Fruit fly (Drosophila melanogaster) whole organism, embryonic: ENCODE results near the gene CG31778.
A peak's percentile ranks its signal among the peaks of the same experiment; 100 is the strongest.

Experiments used
- Aef1 ChIP-seq: fragments of 200-800 bp; sonication (Bioruptor generic); IDR thresholded peaks from 3 replicates; pipeline ENCODE4 v1.3.6; 2022; ENCODE audit warnings: missing biosample characterization, missing genetic modification characterization
- Antp ChIP-seq: fragments of 200-800 bp; sonication (Bioruptor generic); optimal IDR thresholded peaks from 3 replicates; lab custom pipeline; 2016; ENCODE audit warnings: missing biosample characterization, missing genetic modification characterization
- Bdp1 ChIP-seq: fragments of 200-800 bp; sonication (Bioruptor generic); optimal IDR thresholded peaks from 3 replicates; lab custom pipeline; 2016; ENCODE audit warnings: missing biosample characterization, missing genetic modification characterization
- CG1024 ChIP-seq: fragments of 200-800 bp; sonication (Bioruptor generic); IDR thresholded peaks from 2 replicates; pipeline ENCODE4 v1.3.6; 2022; ENCODE audit warnings: missing biosample characterization, missing genetic modification characterization
- CG10366 ChIP-seq: fragments of 200-800 bp; sonication (Bioruptor generic); IDR thresholded peaks from 2 replicates; pipeline ENCODE4 v1.3.6; 2022; ENCODE audit warnings: missing biosample characterization, missing genetic modification characterization
- CG10979 ChIP-seq: fragments of 200-800 bp; sonication (Bioruptor generic); optimal IDR thresholded peaks from 2 replicates; lab custom pipeline; 2018; ENCODE audit warnings: missing biosample characterization, mild to moderate bottlenecking, missing genetic modification characterization, moderate library complexity
- CG11247 ChIP-seq: fragments of 200-800 bp; sonication (Bioruptor generic); IDR thresholded peaks from 2 replicates; pipeline ENCODE4 v1.3.6; 2022; ENCODE audit warnings: missing biosample characterization, missing genetic modification characterization
- CG11398 ChIP-seq: fragments of 200-800 bp; sonication (Bioruptor generic); optimal IDR thresholded peaks from 2 replicates; lab custom pipeline; 2016; ENCODE audit warnings: missing biosample characterization, missing genetic modification characterization
- CG11456 ChIP-seq: fragments of 200-800 bp; sonication (Bioruptor generic); IDR thresholded peaks from 3 replicates; pipeline ENCODE4 v1.3.6; 2022; ENCODE audit warnings: missing biosample characterization, missing genetic modification characterization
- CG12155 ChIP-seq: fragments of 200-800 bp; sonication (Bioruptor generic); optimal IDR thresholded peaks from 3 replicates; lab custom pipeline; 2016; ENCODE audit warnings: missing biosample characterization, missing genetic modification characterization
- CG13123 ChIP-seq: fragments of 200-800 bp; sonication (Bioruptor generic); optimal IDR thresholded peaks from 2 replicates; lab custom pipeline; 2016; ENCODE audit warnings: missing biosample characterization, missing genetic modification characterization
- CG13296 ChIP-seq: fragments of 200-800 bp; sonication (Bioruptor generic); optimal IDR thresholded peaks from 3 replicates; lab custom pipeline; 2018; ENCODE audit warnings: missing biosample characterization, mild to moderate bottlenecking, missing genetic modification characterization
- CG15514 ChIP-seq: fragments of 200-800 bp; sonication (Bioruptor generic); optimal IDR thresholded peaks from 3 replicates; lab custom pipeline; 2017; ENCODE audit warnings: missing biosample characterization, missing genetic modification characterization, mild to moderate bottlenecking, moderate library complexity, missing genetic modification reagents
- CG16813 ChIP-seq: fragments of 200-800 bp; sonication (Bioruptor generic); IDR thresholded peaks from 3 replicates; pipeline ENCODE4 v1.3.6; 2022; ENCODE audit warnings: missing biosample characterization, missing genetic modification characterization; ENCODE audit not compliant: partially characterized antibody
- CG18619 ChIP-seq: fragments of 200-800 bp; sonication (Bioruptor generic); optimal IDR thresholded peaks from 3 replicates; lab custom pipeline; 2017; ENCODE audit warnings: missing biosample characterization, mild to moderate bottlenecking, missing genetic modification characterization
- CG31441 ChIP-seq: fragments of 200-800 bp; sonication (Bioruptor generic); IDR thresholded peaks from 2 replicates; pipeline ENCODE4 v1.3.6; 2022; ENCODE audit warnings: missing biosample characterization, missing genetic modification characterization
- CG43689 ChIP-seq: fragments of 200-800 bp; sonication (Bioruptor generic); IDR thresholded peaks from 2 replicates; pipeline ENCODE4 v1.3.6; 2022; ENCODE audit warnings: missing biosample characterization, missing genetic modification characterization
- CG4404 ChIP-seq: fragments of 200-800 bp; sonication (Bioruptor generic); IDR thresholded peaks from 2 replicates; pipeline ENCODE4 v1.3.6; 2022; ENCODE audit warnings: missing biosample characterization, missing genetic modification characterization
- CG4730 ChIP-seq: fragments of 200-800 bp; sonication (Bioruptor generic); IDR thresholded peaks from 2 replicates; pipeline ENCODE4 v1.3.6; 2022; ENCODE audit warnings: missing biosample characterization, missing genetic modification characterization
- CG6254 ChIP-seq: fragments of 200-800 bp; sonication (Bioruptor generic); optimal IDR thresholded peaks from 3 replicates; lab custom pipeline; 2017; ENCODE audit warnings: mild to moderate bottlenecking, missing biosample characterization, missing genetic modification reagents, missing genetic modification characterization
- CG7372 ChIP-seq: fragments of 200-800 bp; sonication (Bioruptor generic); IDR thresholded peaks from 2 replicates; pipeline ENCODE4 v1.3.6; 2022; ENCODE audit warnings: missing biosample characterization, missing genetic modification characterization
- CG7556 ChIP-seq: fragments of 200-800 bp; sonication (Bioruptor generic); optimal IDR thresholded peaks from 2 replicates; lab custom pipeline; 2017; ENCODE audit warnings: missing biosample characterization, mild to moderate bottlenecking, missing genetic modification characterization
- CG8924 ChIP-seq: fragments of 200-800 bp; optimal IDR thresholded peaks from 3 replicates; lab custom pipeline; 2019; ENCODE audit warnings: missing biosample characterization, mild to moderate bottlenecking, missing genetic modification characterization, moderate library complexity
- CG9215 ChIP-seq: fragments of 200-800 bp; sonication (Bioruptor generic); IDR thresholded peaks from 2 replicates; pipeline ENCODE4 v1.3.6; 2022; ENCODE audit warnings: missing biosample characterization, missing genetic modification characterization
- CG9932 ChIP-seq: fragments of 200-800 bp; sonication (Bioruptor generic); IDR thresholded peaks from 2 replicates; pipeline ENCODE4 v1.3.6; 2022; ENCODE audit warnings: missing biosample characterization, missing genetic modification characterization
- Dbx ChIP-seq: fragments of 200-800 bp; sonication (Bioruptor generic); IDR thresholded peaks from 3 replicates; pipeline ENCODE4 v1.3.6; 2022; ENCODE audit warnings: missing biosample characterization, missing genetic modification characterization
- ERR ChIP-seq: fragments of 200-800 bp; sonication (Bioruptor generic); optimal IDR thresholded peaks from 2 replicates; lab custom pipeline; 2016; ENCODE audit warnings: missing biosample characterization, missing genetic modification characterization
- Fer2 ChIP-seq: fragments of 200-800 bp; sonication (Bioruptor generic); optimal IDR thresholded peaks from 2 replicates; lab custom pipeline; 2018; ENCODE audit warnings: missing biosample characterization, mild to moderate bottlenecking, missing genetic modification characterization, moderate library complexity
- Hr78 ChIP-seq, 2 experiments: fragments of 200-800 bp in 1 of 2; fragments of >200 bp in 1 of 2; sonication (Bioruptor generic) in 1 of 2; optimal IDR thresholded peaks; 2 replicates each; lab custom pipeline; 2017 to 2019; ENCODE audit warnings: missing biosample characterization in 2 of 2, missing genetic modification characterization in 2 of 2, mild to moderate bottlenecking in 1 of 2, moderate library complexity in 1 of 2
- Lim3 ChIP-seq: fragments of 200-800 bp; sonication (Bioruptor generic); IDR thresholded peaks from 2 replicates; pipeline ENCODE4 v1.3.6; 2022; ENCODE audit warnings: missing biosample characterization, missing genetic modification characterization
- Lpt ChIP-seq: fragments of >200 bp; optimal IDR thresholded peaks from 2 replicates; lab custom pipeline; 2018; ENCODE audit warnings: missing biosample characterization, missing genetic modification characterization
- Opbp ChIP-seq: fragments of 200-800 bp; sonication (Bioruptor generic); IDR thresholded peaks from 3 replicates; pipeline ENCODE4 v1.3.6; 2022; ENCODE audit warnings: missing biosample characterization, missing genetic modification characterization; ENCODE audit not compliant: partially characterized antibody
- TFAM ChIP-seq: fragments of 200-800 bp; sonication (Bioruptor generic); optimal IDR thresholded peaks from 2 replicates; lab custom pipeline; 2017; ENCODE audit warnings: missing biosample characterization, missing genetic modification characterization, inconsistent platforms
- Xbp1 ChIP-seq: fragments of 200-800 bp; sonication (Bioruptor generic); optimal IDR thresholded peaks from 3 replicates; lab custom pipeline; 2016; ENCODE audit warnings: missing biosample characterization, mild to moderate bottlenecking, missing genetic modification characterization
- ap ChIP-seq: fragments of 200-800 bp; sonication (Bioruptor generic); IDR thresholded peaks from 2 replicates; pipeline ENCODE4 v1.3.6; 2022; ENCODE audit warnings: missing biosample characterization, missing genetic modification characterization
- ase ChIP-seq: fragments of 200-800 bp; sonication (Bioruptor generic); IDR thresholded peaks from 3 replicates; pipeline ENCODE4 v1.3.6; 2022; ENCODE audit warnings: missing biosample characterization, missing genetic modification characterization
- ci ChIP-seq: fragments of 200-800 bp; sonication (Bioruptor generic); IDR thresholded peaks from 3 replicates; pipeline ENCODE4 v1.3.6; 2022; ENCODE audit warnings: missing biosample characterization, missing genetic modification characterization
- crp ChIP-seq, 2 experiments: fragments of 200-800 bp; sonication (Bioruptor generic); optimal IDR thresholded peaks; 2 replicates in 1 of 2; 3 replicates in 1 of 2; lab custom pipeline; 2017; ENCODE audit warnings: missing biosample characterization in 2 of 2, missing genetic modification characterization in 2 of 2, mild to moderate bottlenecking in 1 of 2, moderate library complexity in 1 of 2
- cwo ChIP-seq: fragments of 200-800 bp; sonication (Bioruptor generic); optimal IDR thresholded peaks from 3 replicates; lab custom pipeline; 2017; ENCODE audit warnings: missing biosample characterization, missing genetic modification characterization, mild to moderate bottlenecking, moderate library complexity, missing genetic modification reagents
- fd96Cb ChIP-seq: fragments of 200-800 bp; sonication (Bioruptor generic); optimal IDR thresholded peaks from 2 replicates; lab custom pipeline; 2018; ENCODE audit warnings: missing biosample characterization, mild to moderate bottlenecking, missing genetic modification characterization, moderate library complexity
- gce ChIP-seq: fragments of 200-800 bp; sonication (Bioruptor generic); IDR thresholded peaks from 3 replicates; pipeline ENCODE4 v1.3.6; 2022; ENCODE audit warnings: missing biosample characterization, missing genetic modification characterization
- hkb ChIP-seq, 2 experiments: fragments of 200-800 bp in 1 of 2; fragments of >200 bp in 1 of 2; sonication (Bioruptor generic) in 1 of 2; IDR thresholded peaks in 1 of 2; optimal IDR thresholded peaks in 1 of 2; 2 replicates each; pipeline versions ENCODE4 v1.3.6 to Lab custom; 2017 to 2022; ENCODE audit warnings: missing biosample characterization in 1 of 2, missing genetic modification characterization in 1 of 2
- nerfin-2 ChIP-seq: fragments of 200-800 bp; sonication (Bioruptor generic); IDR thresholded peaks from 2 replicates; pipeline ENCODE4 v1.3.6; 2022; ENCODE audit warnings: missing biosample characterization, missing genetic modification characterization; ENCODE audit not compliant: partially characterized antibody
- nmo ChIP-seq: fragments of 200-800 bp; sonication (Bioruptor generic); optimal IDR thresholded peaks from 2 replicates; lab custom pipeline; 2018; ENCODE audit warnings: missing biosample characterization, mild to moderate bottlenecking, missing genetic modification characterization, moderate library complexity
- pan ChIP-seq, 4 experiments: fragments of >200 bp in 3 of 4; fragments of 200-800 bp in 1 of 4; sonication (Bioruptor generic) in 1 of 4; optimal IDR thresholded peaks in 3 of 4; IDR thresholded peaks in 1 of 4; 2 replicates each; pipeline versions ENCODE4 v1.3.6 to Lab custom; 2017 to 2022; ENCODE audit warnings: missing biosample characterization in 2 of 4, missing genetic modification characterization in 2 of 4, mixed read lengths in 1 of 4
- pfk ChIP-seq: fragments of 200-800 bp; sonication (Bioruptor generic); optimal IDR thresholded peaks from 2 replicates; lab custom pipeline; 2018; ENCODE audit warnings: missing biosample characterization, mild to moderate bottlenecking, missing genetic modification characterization, moderate library complexity
- schlank ChIP-seq: fragments of 200-800 bp; sonication (Bioruptor generic); optimal IDR thresholded peaks from 2 replicates; lab custom pipeline; 2018; ENCODE audit warnings: missing biosample characterization, mild to moderate bottlenecking, missing genetic modification characterization
- seq ChIP-seq: fragments of 200-800 bp; sonication (Bioruptor generic); IDR thresholded peaks from 2 replicates; pipeline ENCODE4 v1.3.6; 2022; ENCODE audit warnings: missing biosample characterization, missing genetic modification characterization
- slbo ChIP-seq: fragments of 200-800 bp; sonication (Bioruptor generic); IDR thresholded peaks from 2 replicates; pipeline ENCODE4 v1.3.6; 2022; ENCODE audit warnings: missing biosample characterization, missing genetic modification characterization
- zfh2 ChIP-seq: fragments of 200-800 bp; sonication (Bioruptor generic); optimal IDR thresholded peaks from 2 replicates; lab custom pipeline; 2016; ENCODE audit warnings: missing biosample characterization, missing genetic modification characterization

Gene CG31778

DNA sequence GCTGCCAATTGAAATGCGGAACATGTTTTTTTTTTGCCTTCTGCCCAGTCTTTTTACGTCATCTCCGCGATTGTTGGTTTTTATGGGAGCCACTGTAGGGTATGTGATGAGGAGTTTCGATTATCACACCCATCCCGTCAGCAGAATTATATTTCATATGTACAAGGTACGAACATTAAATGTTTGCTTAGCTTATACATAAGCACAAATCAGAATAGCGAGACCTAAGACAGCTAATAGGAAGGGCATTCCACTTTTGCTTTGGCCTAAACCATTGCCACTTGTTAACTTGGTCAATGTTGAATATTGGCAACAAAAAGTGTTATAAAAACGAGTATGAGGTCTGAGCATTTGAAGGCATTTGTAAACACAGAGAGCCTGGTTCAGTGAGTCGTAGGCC lies 2.0 kb downstream of the CG31778 start, which contains the start of gene CG2816 (continued):
- TF ChIP-seq CG43689 (GFP tag; lab: Robert Waterston, UW) (peak; percentile 60), crp (GFP tag; optimal IDR thresholded peaks at IDR 0.05; lab: Kevin White, UChicago) (no peak), CG11247 (peak; percentile 89), CG15514 (GFP tag; lab: Kevin White, UChicago) (peak; percentile 38), CG1024 (GFP tag; lab: Robert Waterston, UW) (no peak), TFAM (no peak), slbo (peak; percentile 95), seq (GFP tag; lab: Robert Waterston, UW) (peak; percentile 47), schlank (tag; lab: Kevin White, UChicago) (peak; percentile 68), CG8924 (peak; percentile 64), nmo (GFP tag; lab: Kevin White, UChicago) (no peak), Bdp1 (GFP tag; lab: Kevin White, UChicago) (no peak), CG6254 (GFP tag; lab: Kevin White, UChicago) (no peak), Hr78 (GFP tag; optimal IDR thresholded peaks at IDR 0.05; lab: Kevin White, UChicago) (no peak), CG16813 (GFP tag; lab: Robert Waterston, UW) (no peak), Aef1 (GFP tag; lab: Robert Waterston, UW) (peak; percentile 60; the same call in 2 of the 3 replicates), CG31441 (no peak), Dbx (peak; percentile 70), hkb (optimal IDR thresholded peaks at IDR 0.05; lab: Kevin White, UChicago) (no peak), hkb (GFP tag; IDR thresholded peaks at IDR 0.05; lab: Robert Waterston, UW) (0 out of 2 replicates have a peak, but pooled peaks have one; percentile 35), Opbp (no peak), Lpt (GFP tag; lab: Kevin White, UChicago) (no peak), gce (GFP tag; lab: Robert Waterston, UW) (peak; percentile 27; the same call in 1 of the 3 replicates), CG7556 (GFP tag; lab: Kevin White, UChicago) (no peak), CG9215 (GFP tag; lab: Robert Waterston, UW) (no peak), CG11398 (no peak), CG13123 (no peak), CG10366 (GFP tag; lab: Robert Waterston, UW) (peak; percentile 49; the same call in 1 of the 2 replicates), ase (peak; percentile 71; the same call in 2 of the 3 replicates), CG18619 (peak; percentile 65), CG7372 (GFP tag; lab: Robert Waterston, UW) (peak; percentile 85), CG9932 (GFP tag; lab: Robert Waterston, UW) (peak; percentile 98), pan (optimal IDR thresholded peaks at IDR 0.05; lab: Kevin White, UChicago) (no peak), pan (GFP tag; optimal IDR thresholded peaks at IDR 0.05 in 1 of 2, IDR thresholded peaks at IDR 0.05 in 1 of 2) (peak in 1 of 2 experiments; percentile 60), CG12155 (GFP tag; lab: Kevin White, UChicago) (peak; percentile 29), ap (GFP tag; lab: Robert Waterston, UW) (peak; percentile 69), zfh2 (GFP tag; lab: Kevin White, UChicago) (peak; percentile 93), Xbp1 (peak; percentile 27), Antp (GFP tag; lab: Kevin White, UChicago) (peak; percentile 32), CG4730 (GFP tag; lab: Robert Waterston, UW) (peak; percentile 35; the same call in 1 of the 2 replicates), ERR (GFP tag; lab: Kevin White, UChicago) (no peak), CG10979 (tag; lab: Kevin White, UChicago) (no peak), Fer2 (peak; percentile 36), CG13296 (GFP tag; lab: Kevin White, UChicago) (peak; percentile 38), CG4404 (GFP tag; lab: Robert Waterston, UW) (no peak), cwo (GFP tag; lab: Kevin White, UChicago) (peak; percentile 18), fd96Cb (tag; lab: Kevin White, UChicago) (peak; percentile 6), nerfin-2 (no peak), Lim3 (GFP tag; lab: Robert Waterston, UW) (no peak), pfk (GFP tag; lab: Kevin White, UChicago) (no peak), ci (GFP tag; lab: Robert Waterston, UW) (no peak), CG11456 (GFP tag; lab: Robert Waterston, UW) (peak; percentile 95; the same call in 2 of the 3 replicates)
